Worm (Caenorhabditis elegans) whole organism, L1 larva: Measurements from ENCODE around the gene ent-3.

ENCODE experiments used
- aha-1 ChIP-seq: fragments of 150-350 bp; optimal IDR thresholded peaks from 2 replicates; lab custom pipeline; 2014; ENCODE audit warnings: missing biosample characterization, missing genetic modification characterization
- ceh-8 ChIP-seq: fragments of 200-800 bp; sonication (Bioruptor generic); optimal IDR thresholded peaks from 2 replicates; lab custom pipeline; 2018; ENCODE audit warnings: mild to moderate bottlenecking, missing genetic modification characterization, moderate library complexity, missing compliant biosample characterization
- lin-39 ChIP-seq: fragments of 150-350 bp; optimal IDR thresholded peaks from 2 replicates; lab custom pipeline; 2014; ENCODE audit warnings: missing biosample characterization, missing genetic modification reagents, missing genetic modification characterization
- sox-4 ChIP-seq: sonication (generic microtip); optimal IDR thresholded peaks from 2 replicates; lab custom pipeline; 2016; ENCODE audit warnings: missing genetic modification characterization, missing compliant biosample characterization
- sptf-1 ChIP-seq: fragments of 150-350 bp; optimal IDR thresholded peaks from 2 replicates; lab custom pipeline; 2014; ENCODE audit warnings: missing biosample characterization, missing genetic modification characterization
- tlp-1 ChIP-seq: fragments of 150-350 bp; optimal IDR thresholded peaks from 2 replicates; lab custom pipeline; 2014; ENCODE audit warnings: missing biosample characterization, missing genetic modification characterization
- unc-130 ChIP-seq: fragments of 150-350 bp; optimal IDR thresholded peaks from 2 replicates; lab custom pipeline; 2017; ENCODE audit warnings: missing biosample characterization, missing genetic modification characterization, inconsistent platforms
- unc-62 ChIP-seq: fragments of 150-350 bp; optimal IDR thresholded peaks from 2 replicates; lab custom pipeline; 2014; ENCODE audit warnings: missing biosample characterization, missing genetic modification reagents, missing genetic modification characterization
- xbp-1 ChIP-seq: sonication (generic microtip); optimal IDR thresholded peaks from 2 replicates; lab custom pipeline; 2016; ENCODE audit warnings: missing genetic modification characterization, missing compliant biosample characterization

- TF ChIP-seq xbp-1 (tag; lab: Kevin White, UChicago) (no peak), sox-4 (tag; lab: Kevin White, UChicago) (no peak), aha-1 (tag; lab: Kevin White, UChicago) (no peak), ceh-8 (GFP tag; lab: Kevin White, UChicago) (no peak), unc-130 (tag; lab: Kevin White, UChicago) (no peak), unc-62 (GFP tag; lab: Kevin White, UChicago) (no peak), sptf-1 (tag; lab: Kevin White, UChicago) (no peak), tlp-1 (tag; lab: Kevin White, UChicago) (no peak), lin-39 (tag; lab: Kevin White, UChicago) (no peak)
These were observed 16.2 kb upstream of the ent-3 start, which contains the start of gene K02E11.5 for ce11 chrV:14252025-14252424.
